ENCODE assay signal across 1 fruit fly cellular context in the genomic region with DNA sequence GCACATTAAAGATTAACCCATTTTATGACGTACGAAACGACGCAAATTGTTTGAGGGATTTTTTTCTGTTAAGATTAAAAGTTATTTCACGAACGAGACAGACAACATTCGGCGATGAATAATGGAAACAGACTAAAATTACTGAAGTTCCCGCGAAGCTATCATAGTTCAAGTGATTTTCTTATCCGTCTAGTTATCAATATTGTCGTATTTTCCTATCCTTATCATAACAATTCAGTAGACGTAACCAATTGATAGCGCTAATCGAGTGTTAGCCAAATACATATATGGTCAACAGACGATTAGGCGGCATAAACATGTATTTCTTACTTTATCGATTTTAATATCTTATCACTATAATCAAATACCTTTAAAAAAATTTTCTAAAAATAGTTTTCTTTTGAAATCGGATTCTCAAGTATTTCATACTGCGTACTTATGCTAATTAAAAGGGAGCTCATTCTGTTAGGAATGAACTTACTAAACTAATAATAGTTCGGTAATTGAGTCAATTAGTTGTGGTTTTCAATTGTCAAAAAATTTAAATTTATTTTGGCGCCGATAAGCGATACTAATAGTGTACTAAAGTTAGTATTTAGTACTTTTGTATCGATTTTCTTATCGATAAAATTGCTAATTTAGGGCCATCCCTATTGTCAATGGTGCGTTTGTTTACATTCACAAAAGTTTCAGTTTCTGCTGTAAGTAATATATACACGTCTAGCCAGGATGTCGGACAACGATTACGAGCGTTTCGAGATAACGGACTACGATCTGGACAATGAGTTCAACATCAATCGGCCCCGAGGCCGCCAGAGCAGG.
TF ChIP-seq lines count a peak whose summit lies in the region.

TSS of gene CG11149 (minus strand) at position 493 of the 822 bp plus-strand sequence.
TSS of gene sip1 (plus strand) at position 645 of the 822 bp plus-strand sequence.

TF ChIP-seq in whole organism, embryonic, 481 proteins besides CTCF, POLR2A, EP300 and RAD21 (continued from another document):
- TF ChIP-seq Eip74EF (GFP tag; optimal IDR thresholded peaks at IDR 0.05; lab: Kevin White, UChicago), result no peak
- TF ChIP-seq CG1529 (GFP tag; optimal IDR thresholded peaks at IDR 0.05; lab: Kevin White, UChicago), result no peak
- no peak for TF ChIP-seq Asciz (GFP tag; optimal IDR thresholded peaks at IDR 0.05; lab: Kevin White, UChicago)
- no peak for TF ChIP-seq CG11456 (GFP tag; IDR thresholded peaks at IDR 0.05; lab: Robert Waterston, UW)
- TF ChIP-seq tna (GFP tag; IDR thresholded peaks at IDR 0.05; lab: Robert Waterston, UW; ENCODE audit: partially characterized antibody), result peak; percentile 49; the same call in 1 of the 2 replicates
- no peak for TF ChIP-seq CG4328 (GFP tag; optimal IDR thresholded peaks at IDR 0.05; lab: Kevin White, UChicago)
- no peak for TF ChIP-seq pan (optimal IDR thresholded peaks at IDR 0.05; lab: Kevin White, UChicago)
- TF ChIP-seq pan (GFP tag; optimal IDR thresholded peaks at IDR 0.05 in 1 of 2, IDR thresholded peaks at IDR 0.05 in 1 of 2), result no peak
- TF ChIP-seq eve (GFP tag; optimal IDR thresholded peaks at IDR 0.05; lab: Kevin White, UChicago), result no peak
- TF ChIP-seq Fer1 (GFP tag; optimal IDR thresholded peaks at IDR 0.05; lab: Kevin White, UChicago), result no peak
- no peak for TF ChIP-seq h (optimal IDR thresholded peaks at IDR 0.05; lab: Kevin White, UChicago)
- no peak for TF ChIP-seq sens-2 (GFP tag; IDR thresholded peaks at IDR 0.05; lab: Robert Waterston, UW)
- TF ChIP-seq CG9727 (GFP tag; optimal IDR thresholded peaks at IDR 0.05; lab: Kevin White, UChicago), result no peak
- TF ChIP-seq gce (GFP tag; IDR thresholded peaks at IDR 0.05; lab: Robert Waterston, UW), result no peak
- TF ChIP-seq Scr (GFP tag; IDR thresholded peaks at IDR 0.05; lab: Robert Waterston, UW; ENCODE audit: partially characterized antibody), result peak; percentile 61
- no peak for TF ChIP-seq CG9797 (GFP tag; optimal IDR thresholded peaks at IDR 0.05; lab: Kevin White, UChicago)
- peak; percentile 80 for TF ChIP-seq CG34376 (GFP tag; optimal IDR thresholded peaks at IDR 0.05; lab: Kevin White, UChicago)
- TF ChIP-seq Dll (GFP tag; IDR thresholded peaks at IDR 0.05; lab: Robert Waterston, UW; ENCODE audit: partially characterized antibody), result peak; percentile 80
- TF ChIP-seq GATAe (GFP tag; conservative IDR thresholded peaks at IDR 0.05; lab: Robert Waterston, UW), result peak; percentile 48; the same call in 1 of the 2 replicates
- no peak for TF ChIP-seq CG9609 (GFP tag; optimal IDR thresholded peaks at IDR 0.05; lab: Kevin White, UChicago)
- TF ChIP-seq sens (GFP tag; lab: Kevin White, UChicago), result peak; percentile 43
- no peak for TF ChIP-seq CG17385 (GFP tag; optimal IDR thresholded peaks at IDR 0.05; lab: Kevin White, UChicago)
- no peak for TF ChIP-seq CG43689 (GFP tag; IDR thresholded peaks at IDR 0.05; lab: Robert Waterston, UW)
- TF ChIP-seq ind (GFP tag; optimal IDR thresholded peaks at IDR 0.05; lab: Kevin White, UChicago), result no peak
- no peak for TF ChIP-seq CG9437 (GFP tag; optimal IDR thresholded peaks at IDR 0.05; lab: Kevin White, UChicago)
- TF ChIP-seq CG4282 (GFP tag; optimal IDR thresholded peaks at IDR 0.05; lab: Kevin White, UChicago), result no peak
- TF ChIP-seq klu (GFP tag; IDR thresholded peaks at IDR 0.05; lab: Robert Waterston, UW), result no peak
- TF ChIP-seq CG18476 (GFP tag; optimal IDR thresholded peaks at IDR 0.05; lab: Kevin White, UChicago), result no peak
- TF ChIP-seq Optix (GFP tag; IDR thresholded peaks at IDR 0.05; lab: Robert Waterston, UW), result no peak
- TF ChIP-seq HLH3B (GFP tag; IDR thresholded peaks at IDR 0.05; lab: Robert Waterston, UW), result no peak
- TF ChIP-seq CG5953 (GFP tag; IDR thresholded peaks at IDR 0.05; lab: Robert Waterston, UW), result no peak
- TF ChIP-seq CG31365 (tag; optimal IDR thresholded peaks at IDR 0.05; lab: Kevin White, UChicago), result no peak
- no peak for TF ChIP-seq BtbVII (GFP tag; optimal IDR thresholded peaks at IDR 0.05; lab: Kevin White, UChicago)
- TF ChIP-seq Tbp (GFP tag; optimal IDR thresholded peaks at IDR 0.05; lab: Kevin White, UChicago), result no peak
- TF ChIP-seq Hr78 (GFP tag; optimal IDR thresholded peaks at IDR 0.05; lab: Kevin White, UChicago), result no peak
- TF ChIP-seq CG14441 (GFP tag; IDR thresholded peaks at IDR 0.05; lab: Robert Waterston, UW), result 0 out of 2 replicates have a peak, but pooled peaks have one; percentile 7
- TF ChIP-seq CG34224 (GFP tag; IDR thresholded peaks at IDR 0.05; lab: Robert Waterston, UW; ENCODE audit: partially characterized antibody), result peak; percentile 79
- TF ChIP-seq sqz (GFP tag; optimal IDR thresholded peaks at IDR 0.05; lab: Kevin White, UChicago), result no peak
- TF ChIP-seq HmgZ (tag; optimal IDR thresholded peaks at IDR 0.05; lab: Kevin White, UChicago), result peak; percentile 2
- no peak for TF ChIP-seq CG2129 (GFP tag; IDR thresholded peaks at IDR 0.05; lab: Robert Waterston, UW; ENCODE audit: partially characterized antibody)
- no peak for TF ChIP-seq ttk (GFP tag; IDR thresholded peaks at IDR 0.05; lab: Robert Waterston, UW)
- no peak for TF ChIP-seq CG4820 (GFP tag; optimal IDR thresholded peaks at IDR 0.05; lab: Kevin White, UChicago)
- TF ChIP-seq CG3838 (GFP tag; optimal IDR thresholded peaks at IDR 0.05; lab: Kevin White, UChicago), result no peak
- no peak for TF ChIP-seq CG13624 (GFP tag; optimal IDR thresholded peaks at IDR 0.05; lab: Kevin White, UChicago)
- TF ChIP-seq amos (GFP tag; IDR thresholded peaks at IDR 0.05; lab: Robert Waterston, UW; ENCODE audit: partially characterized antibody), result peak; percentile 55
- no peak for TF ChIP-seq CG4404 (GFP tag; IDR thresholded peaks at IDR 0.05; lab: Robert Waterston, UW)
- TF ChIP-seq MESR4 (GFP tag; optimal IDR thresholded peaks at IDR 0.05; lab: Kevin White, UChicago), result peak; percentile 13
- no peak for TF ChIP-seq CG11695 (GFP tag; IDR thresholded peaks at IDR 0.05; lab: Robert Waterston, UW)
- TF ChIP-seq Bgb (GFP tag; IDR thresholded peaks at IDR 0.05; lab: Robert Waterston, UW; ENCODE audit: partially characterized antibody), result peak; percentile 47; the same call in 1 of the 2 replicates
- peak; percentile 27 for TF ChIP-seq mirr (GFP tag; optimal IDR thresholded peaks at IDR 0.05; lab: Kevin White, UChicago)
- no peak for TF ChIP-seq CG12942 (GFP tag; optimal IDR thresholded peaks at IDR 0.05; lab: Kevin White, UChicago)
- no peak for TF ChIP-seq CG32767 (GFP tag; IDR thresholded peaks at IDR 0.05; lab: Robert Waterston, UW)
- no peak for TF ChIP-seq Bdp1 (GFP tag; optimal IDR thresholded peaks at IDR 0.05; lab: Kevin White, UChicago)
- no peak for TF ChIP-seq mam (GFP tag; optimal IDR thresholded peaks at IDR 0.05; lab: Kevin White, UChicago)
- no peak for TF ChIP-seq CG32532 (GFP tag; IDR thresholded peaks at IDR 0.05; lab: Robert Waterston, UW)
- TF ChIP-seq ham (GFP tag; IDR thresholded peaks at IDR 0.05; lab: Robert Waterston, UW), result no peak
- TF ChIP-seq CG7987 (GFP tag; optimal IDR thresholded peaks at IDR 0.05; lab: Kevin White, UChicago), result no peak
- peak; percentile 90 for TF ChIP-seq E2f2 (GFP tag; IDR thresholded peaks at IDR 0.05; lab: Robert Waterston, UW)
- no peak for TF ChIP-seq fu2 (GFP tag; optimal IDR thresholded peaks at IDR 0.05; lab: Kevin White, UChicago)
- TF ChIP-seq oc (tag; optimal IDR thresholded peaks at IDR 0.05; lab: Kevin White, UChicago), result no peak
- TF ChIP-seq sug (tag; optimal IDR thresholded peaks at IDR 0.05; lab: Kevin White, UChicago), result peak; percentile 75
- no peak for TF ChIP-seq salm (tag; optimal IDR thresholded peaks at IDR 0.05; lab: Kevin White, UChicago)
- no peak for TF ChIP-seq tx (GFP tag; optimal IDR thresholded peaks at IDR 0.05; lab: Kevin White, UChicago)
- peak; percentile 79 for TF ChIP-seq HLH4C (GFP tag; IDR thresholded peaks at IDR 0.05; lab: Robert Waterston, UW; ENCODE audit: partially characterized antibody)
- TF ChIP-seq CG1233 (GFP tag; optimal IDR thresholded peaks at IDR 0.05; lab: Kevin White, UChicago), result no peak
- peak; percentile 77 for TF ChIP-seq sna (GFP tag; IDR thresholded peaks at IDR 0.05; lab: Robert Waterston, UW; ENCODE audit: partially characterized antibody)
- TF ChIP-seq bsh (GFP tag; optimal IDR thresholded peaks at IDR 0.05; lab: Kevin White, UChicago), result no peak
- no peak for TF ChIP-seq Ada2b (GFP tag; IDR thresholded peaks at IDR 0.05; lab: Robert Waterston, UW)
- TF ChIP-seq jigr1 (GFP tag; IDR thresholded peaks at IDR 0.05; lab: Robert Waterston, UW), result no peak
- TF ChIP-seq Oaz (GFP tag; IDR thresholded peaks at IDR 0.05; lab: Robert Waterston, UW), result no peak
- peak; percentile 19 for TF ChIP-seq CG2116 (GFP tag; optimal IDR thresholded peaks at IDR 0.05; lab: Kevin White, UChicago)
- TF ChIP-seq Ets65A (GFP tag; lab: Kevin White, UChicago), result no peak
- no peak for TF ChIP-seq Aef1 (GFP tag; IDR thresholded peaks at IDR 0.05; lab: Robert Waterston, UW)
- TF ChIP-seq eyg (GFP tag; optimal IDR thresholded peaks at IDR 0.05; lab: Kevin White, UChicago), result no peak
- TF ChIP-seq dm (GFP tag; optimal IDR thresholded peaks at IDR 0.05; lab: Kevin White, UChicago), result no peak
- no peak for TF ChIP-seq fd102C (GFP tag; optimal IDR thresholded peaks at IDR 0.05; lab: Kevin White, UChicago)
- TF ChIP-seq CG7745 (tag; optimal IDR thresholded peaks at IDR 0.05; lab: Kevin White, UChicago), result no peak
- TF ChIP-seq CG10431 (GFP tag; optimal IDR thresholded peaks at IDR 0.05; lab: Kevin White, UChicago), result no peak
- TF ChIP-seq pum (GFP tag; optimal IDR thresholded peaks at IDR 0.05; lab: Kevin White, UChicago), result no peak
- no peak for TF ChIP-seq CG30403 (GFP tag; optimal IDR thresholded peaks at IDR 0.05; lab: Kevin White, UChicago)
- no peak for TF ChIP-seq Poxn (GFP tag; IDR thresholded peaks at IDR 0.05; lab: Robert Waterston, UW)
- TF ChIP-seq Dfd (GFP tag; optimal IDR thresholded peaks at IDR 0.05; lab: Kevin White, UChicago), result no peak
- TF ChIP-seq sob (GFP tag; IDR thresholded peaks at IDR 0.05; lab: Robert Waterston, UW), result no peak
- no peak for TF ChIP-seq Mrtf (GFP tag; IDR thresholded peaks at IDR 0.05; lab: Robert Waterston, UW)
- TF ChIP-seq ssp (GFP tag; IDR thresholded peaks at IDR 0.05; lab: Robert Waterston, UW), result no peak
